Fruit fly (Drosophila melanogaster) whole organism, embryonic: ENCODE results near the gene CG5892.

Experiments used
- Abd-B ChIP-seq: fragments of 200-800 bp; sonication (Bioruptor generic); optimal IDR thresholded peaks from 2 replicates; lab custom pipeline; 2018; ENCODE audit warnings: missing biosample characterization, mild to moderate bottlenecking, missing genetic modification characterization, moderate library complexity
- Adf1 ChIP-seq: fragments of 200-800 bp; sonication (Bioruptor generic); IDR thresholded peaks from 2 replicates; pipeline ENCODE4 v1.3.6; 2022; ENCODE audit warnings: missing biosample characterization, missing genetic modification characterization
- Atf6 ChIP-seq: fragments of 200-800 bp; sonication (Bioruptor generic); IDR thresholded peaks from 2 replicates; pipeline ENCODE4 v1.3.6; 2022; ENCODE audit warnings: missing biosample characterization, missing genetic modification characterization
- Awh ChIP-seq: fragments of 200-800 bp; sonication (Bioruptor generic); IDR thresholded peaks from 2 replicates; pipeline ENCODE4, ENCODE4 v1.3.6; 2022; ENCODE audit warnings: missing biosample characterization, missing genetic modification characterization
- B-H2 ChIP-seq: fragments of 200-800 bp; sonication (Bioruptor generic); optimal IDR thresholded peaks from 2 replicates; lab custom pipeline; 2018; ENCODE audit warnings: missing biosample characterization, mild to moderate bottlenecking, missing genetic modification characterization
- BtbVII ChIP-seq: fragments of 200-800 bp; sonication (Bioruptor generic); optimal IDR thresholded peaks from 3 replicates; lab custom pipeline; 2017; ENCODE audit warnings: missing biosample characterization, mild to moderate bottlenecking, missing genetic modification characterization
- CG11093 ChIP-seq: fragments of 200-800 bp; sonication (Bioruptor generic); IDR thresholded peaks from 3 replicates; pipeline ENCODE4 v1.3.6; 2022; ENCODE audit warnings: missing biosample characterization, missing genetic modification characterization
- CG11398 ChIP-seq: fragments of 200-800 bp; sonication (Bioruptor generic); optimal IDR thresholded peaks from 2 replicates; lab custom pipeline; 2016; ENCODE audit warnings: missing biosample characterization, missing genetic modification characterization
- CG13123 ChIP-seq: fragments of 200-800 bp; sonication (Bioruptor generic); optimal IDR thresholded peaks from 2 replicates; lab custom pipeline; 2016; ENCODE audit warnings: missing biosample characterization, missing genetic modification characterization
- CG13624 ChIP-seq: fragments of 200-800 bp; sonication (Bioruptor generic); optimal IDR thresholded peaks from 2 replicates; lab custom pipeline; 2016; ENCODE audit warnings: missing biosample characterization, missing genetic modification characterization
- CG14667 ChIP-seq: fragments of 200-800 bp; sonication (Bioruptor generic); IDR thresholded peaks from 2 replicates; pipeline ENCODE4 v1.3.6; 2022; ENCODE audit warnings: missing biosample characterization, missing genetic modification characterization
- CG14965 ChIP-seq: fragments of 200-800 bp; sonication (Bioruptor generic); optimal IDR thresholded peaks from 2 replicates; lab custom pipeline; 2016; ENCODE audit warnings: missing biosample characterization, missing genetic modification characterization, borderline replicate concordance
- CG15601 ChIP-seq: fragments of 200-800 bp; sonication (Bioruptor generic); optimal IDR thresholded peaks from 3 replicates; lab custom pipeline; 2019; ENCODE audit warnings: missing biosample characterization, mild to moderate bottlenecking, missing genetic modification characterization, moderate library complexity
- CG16779 ChIP-seq: fragments of 200-800 bp; sonication (Bioruptor generic); IDR thresholded peaks from 2 replicates; pipeline ENCODE4 v1.3.6; 2022; ENCODE audit warnings: missing biosample characterization, missing genetic modification characterization
- CG17829 ChIP-seq: fragments of 200-800 bp; optimal IDR thresholded peaks from 2 replicates; lab custom pipeline; 2019; ENCODE audit warnings: missing biosample characterization, mild to moderate bottlenecking, missing genetic modification characterization, moderate library complexity
- CG2202 ChIP-seq: fragments of 200-800 bp; sonication (Bioruptor generic); optimal IDR thresholded peaks from 2 replicates; lab custom pipeline; 2018; ENCODE audit warnings: missing biosample characterization, mild to moderate bottlenecking, missing genetic modification characterization
- CG3065 ChIP-seq: fragments of 200-800 bp; sonication (Bioruptor generic); optimal IDR thresholded peaks from 2 replicates; lab custom pipeline; 2016; ENCODE audit warnings: missing biosample characterization, missing genetic modification characterization
- CG3847 ChIP-seq: fragments of 200-800 bp; sonication (Bioruptor generic); IDR thresholded peaks from 2 replicates; pipeline ENCODE4 v1.3.6; 2022; ENCODE audit warnings: missing biosample characterization, missing genetic modification characterization
- CG4404 ChIP-seq: fragments of 200-800 bp; sonication (Bioruptor generic); IDR thresholded peaks from 2 replicates; pipeline ENCODE4 v1.3.6; 2022; ENCODE audit warnings: missing biosample characterization, missing genetic modification characterization
- CG5180 ChIP-seq: fragments of 200-800 bp; sonication (Bioruptor generic); optimal IDR thresholded peaks from 3 replicates; lab custom pipeline; 2017; ENCODE audit warnings: missing biosample characterization, missing genetic modification characterization, mild to moderate bottlenecking, moderate library complexity, missing genetic modification reagents
- CG5953 ChIP-seq: fragments of 200-800 bp; sonication (Bioruptor generic); IDR thresholded peaks from 2 replicates; pipeline ENCODE4 v1.3.6; 2022; ENCODE audit warnings: missing biosample characterization, missing genetic modification characterization
- CG6175 ChIP-seq: fragments of 200-800 bp; sonication (Bioruptor generic); IDR thresholded peaks from 3 replicates; pipeline ENCODE4 v1.3.6; 2022; ENCODE audit warnings: missing biosample characterization, missing genetic modification characterization
- CG7928 ChIP-seq: fragments of 200-800 bp; sonication (Bioruptor generic); optimal IDR thresholded peaks from 2 replicates; lab custom pipeline; 2017; ENCODE audit warnings: missing biosample characterization, mild to moderate bottlenecking, missing genetic modification characterization
- CG9817 ChIP-seq: fragments of 200-800 bp; sonication (Bioruptor generic); optimal IDR thresholded peaks from 2 replicates; lab custom pipeline; 2018; ENCODE audit warnings: missing biosample characterization, mild to moderate bottlenecking, missing genetic modification characterization, moderate library complexity
- Chrac-16 ChIP-seq: fragments of 200-800 bp; sonication (Bioruptor generic); optimal IDR thresholded peaks from 3 replicates; lab custom pipeline; 2016; ENCODE audit warnings: missing biosample characterization, missing genetic modification characterization
- Elba2 ChIP-seq: fragments of 200-800 bp; sonication (Bioruptor generic); optimal IDR thresholded peaks from 3 replicates; lab custom pipeline; 2016; ENCODE audit warnings: missing biosample characterization, missing genetic modification characterization
- H15 ChIP-seq: fragments of 200-800 bp; sonication (Bioruptor generic); IDR thresholded peaks from 3 replicates; pipeline ENCODE4 v1.3.6; 2022; ENCODE audit warnings: missing biosample characterization, missing genetic modification characterization
- H2.0 ChIP-seq: fragments of 200-800 bp; sonication (Bioruptor generic); IDR thresholded peaks from 2 replicates; pipeline ENCODE4 v1.3.6; 2022; ENCODE audit warnings: missing biosample characterization, missing genetic modification characterization
- Hr3 ChIP-seq: fragments of 200-800 bp; sonication (Bioruptor generic); optimal IDR thresholded peaks from 3 replicates; lab custom pipeline; 2016; ENCODE audit warnings: missing biosample characterization, missing genetic modification characterization
- NK7.1 ChIP-seq: fragments of 200-800 bp; sonication (Bioruptor generic); optimal IDR thresholded peaks from 3 replicates; lab custom pipeline; 2016; ENCODE audit warnings: missing biosample characterization, missing genetic modification characterization
- Ssrp ChIP-seq: fragments of 200-800 bp; sonication (Bioruptor generic); optimal IDR thresholded peaks from 2 replicates; lab custom pipeline; 2018; ENCODE audit warnings: missing biosample characterization, mild to moderate bottlenecking, missing genetic modification characterization, moderate library complexity
- Tbp ChIP-seq: fragments of >200 bp; optimal IDR thresholded peaks from 2 replicates; lab custom pipeline; 2018; ENCODE audit warnings: missing biosample characterization, missing genetic modification characterization
- ash1 ChIP-seq: fragments of 200-800 bp; sonication (Bioruptor generic); optimal IDR thresholded peaks from 2 replicates; lab custom pipeline; 2018; ENCODE audit warnings: missing biosample characterization, mild to moderate bottlenecking, missing genetic modification characterization
- bbx ChIP-seq: fragments of 200-800 bp; sonication (Bioruptor generic); IDR thresholded peaks from 2 replicates; pipeline ENCODE4 v1.3.6; 2022; ENCODE audit warnings: missing biosample characterization, missing genetic modification characterization; ENCODE audit not compliant: partially characterized antibody
- bsh ChIP-seq, 2 experiments: fragments of 200-800 bp; sonication (Bioruptor generic); optimal IDR thresholded peaks; 2 replicates each; lab custom pipeline; 2017 to 2018; ENCODE audit warnings: mild to moderate bottlenecking in 2 of 2, missing biosample characterization in 2 of 2, missing genetic modification characterization in 2 of 2, moderate library complexity in 1 of 2
- cg ChIP-seq: fragments of 200-800 bp; sonication (Bioruptor generic); optimal IDR thresholded peaks from 3 replicates; lab custom pipeline; 2019; ENCODE audit warnings: missing biosample characterization, mild to moderate bottlenecking, missing genetic modification characterization, moderate library complexity
- crp ChIP-seq, 2 experiments: fragments of 200-800 bp; sonication (Bioruptor generic); optimal IDR thresholded peaks; 2 replicates in 1 of 2; 3 replicates in 1 of 2; lab custom pipeline; 2017; ENCODE audit warnings: missing biosample characterization in 2 of 2, missing genetic modification characterization in 2 of 2, mild to moderate bottlenecking in 1 of 2, moderate library complexity in 1 of 2
- dmrt11E ChIP-seq: fragments of 200-800 bp; sonication (Bioruptor generic); optimal IDR thresholded peaks from 3 replicates; lab custom pipeline; 2018; ENCODE audit warnings: missing biosample characterization, mild to moderate bottlenecking, missing genetic modification characterization, moderate library complexity
- dpn ChIP-seq, 2 experiments: fragments of 200-800 bp; sonication (Bioruptor generic); optimal IDR thresholded peaks; 3 replicates each; lab custom pipeline; 2016; ENCODE audit warnings: missing biosample characterization in 2 of 2, missing genetic modification characterization in 2 of 2
- mam ChIP-seq: fragments of 200-800 bp; sonication (Bioruptor generic); optimal IDR thresholded peaks from 3 replicates; lab custom pipeline; 2016; ENCODE audit warnings: missing biosample characterization, missing genetic modification characterization
- org-1 ChIP-seq: fragments of 200-800 bp; sonication (Bioruptor generic); optimal IDR thresholded peaks from 2 replicates; lab custom pipeline; 2017; ENCODE audit warnings: missing biosample characterization, missing genetic modification characterization
- prd ChIP-seq, 3 experiments: fragments of >200 bp in 2 of 3; fragments of 200-800 bp in 1 of 3; sonication (Bioruptor generic) in 1 of 3; optimal IDR thresholded peaks in 2 of 3; IDR thresholded peaks in 1 of 3; 2 replicates in 2 of 3; 3 replicates in 1 of 3; pipeline versions ENCODE4 v1.3.6 to Lab custom; 2017 to 2022; ENCODE audit warnings: missing biosample characterization in 1 of 3, missing genetic modification characterization in 1 of 3
- pros ChIP-seq: fragments of 200-800 bp; sonication (Bioruptor generic); optimal IDR thresholded peaks from 3 replicates; lab custom pipeline; 2019; ENCODE audit warnings: missing biosample characterization, mild to moderate bottlenecking, missing genetic modification characterization, moderate library complexity
- repo ChIP-seq: fragments of 200-800 bp; sonication (Bioruptor generic); optimal IDR thresholded peaks from 2 replicates; lab custom pipeline; 2016; ENCODE audit warnings: missing biosample characterization, missing genetic modification characterization
- sens-2 ChIP-seq: fragments of 200-800 bp; sonication (Bioruptor generic); IDR thresholded peaks from 2 replicates; pipeline ENCODE4 v1.3.6; 2022; ENCODE audit warnings: missing biosample characterization, missing genetic modification characterization
- slou ChIP-seq: fragments of 200-800 bp; sonication (Bioruptor generic); optimal IDR thresholded peaks from 3 replicates; lab custom pipeline; 2016; ENCODE audit warnings: missing biosample characterization, missing genetic modification characterization
- so ChIP-seq: fragments of 200-800 bp; sonication (Bioruptor generic); IDR thresholded peaks from 3 replicates; pipeline ENCODE4 v1.3.6; 2022; ENCODE audit warnings: missing biosample characterization, missing genetic modification characterization
- sr ChIP-seq: fragments of 200-800 bp; sonication (Bioruptor generic); IDR thresholded peaks from 3 replicates; pipeline ENCODE4 v1.3.6; 2022; ENCODE audit warnings: missing biosample characterization, missing genetic modification characterization
- vfl ChIP-seq: fragments of 200-800 bp; sonication (Bioruptor generic); optimal IDR thresholded peaks from 2 replicates; lab custom pipeline; 2016; ENCODE audit warnings: missing biosample characterization, missing genetic modification characterization

Gene CG5892

DNA sequence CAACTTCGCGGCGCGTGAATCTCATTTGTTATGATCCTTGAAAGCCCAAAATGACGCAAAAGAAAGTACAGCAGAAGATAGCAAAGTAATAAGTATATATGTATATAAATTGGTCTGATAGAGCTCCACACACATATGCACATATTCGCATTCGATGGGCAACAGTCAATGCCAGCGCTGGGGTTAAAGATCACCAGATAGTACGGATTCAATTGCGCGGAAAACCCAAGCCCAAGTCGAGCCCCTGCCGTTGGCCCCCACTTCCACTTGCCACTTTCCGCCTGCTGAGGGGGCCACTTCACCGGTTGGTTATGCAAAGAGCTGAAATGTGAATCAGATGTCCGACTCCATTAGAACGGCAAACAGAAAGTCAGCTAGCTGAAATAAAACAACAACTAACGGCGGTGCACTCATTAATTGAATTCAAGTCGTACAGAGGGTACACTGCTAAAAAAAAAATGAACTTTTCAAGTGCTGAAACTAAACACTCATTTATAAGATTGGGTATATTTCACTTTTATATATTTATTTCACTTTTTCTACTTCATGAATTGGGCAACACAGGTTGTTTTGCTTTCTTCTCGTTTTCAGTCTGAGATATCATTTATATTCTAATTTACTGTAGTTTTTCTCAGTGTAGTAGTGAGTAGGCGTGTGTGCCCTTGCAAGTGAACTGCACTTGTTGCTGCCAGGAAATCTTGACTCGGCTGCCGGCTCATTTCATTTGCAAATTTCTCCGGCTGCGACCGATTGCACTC lies 47.0 kb upstream of the CG5892 start (continued):
- no peak for TF ChIP-seq Abd-B (GFP tag; lab: Kevin White, UChicago)
- TF ChIP-seq H2.0 (GFP tag; lab: Robert Waterston, UW), result no peak
- no peak for TF ChIP-seq CG5180
- no peak for TF ChIP-seq CG14667 (GFP tag; lab: Robert Waterston, UW)
- TF ChIP-seq so (GFP tag; lab: Robert Waterston, UW), result peak; percentile 17; the same call in 1 of the 3 replicates
- TF ChIP-seq CG3065 (GFP tag; lab: Kevin White, UChicago), result no peak
- TF ChIP-seq CG11398, result no peak
- no peak for TF ChIP-seq Adf1
- no peak for TF ChIP-seq vfl (GFP tag; lab: Kevin White, UChicago)
- 0 out of 2 replicates have a peak, but pooled peaks have one; percentile 25 for TF ChIP-seq CG4404
- no peak for TF ChIP-seq CG13123 (GFP tag; lab: Kevin White, UChicago)
- TF ChIP-seq CG15601 (tag; lab: Kevin White, UChicago), result no peak
- TF ChIP-seq slou (GFP tag; lab: Kevin White, UChicago), result no peak
- no peak for TF ChIP-seq CG6175
- peak; percentile 46 for TF ChIP-seq dmrt11E (tag; lab: Kevin White, UChicago)
- no peak for TF ChIP-seq CG17829 (tag; lab: Kevin White, UChicago)
- TF ChIP-seq H15 (GFP tag; lab: Robert Waterston, UW), result 0 out of 3 replicates have a peak, but pooled peaks have one; percentile 12
- TF ChIP-seq mam (GFP tag; lab: Kevin White, UChicago), result no peak
- no peak for TF ChIP-seq Hr3 (GFP tag; lab: Kevin White, UChicago)
- TF ChIP-seq CG9817 (tag; lab: Kevin White, UChicago), result no peak
- TF ChIP-seq CG13624, result no peak
- no peak for TF ChIP-seq Atf6 (GFP tag; lab: Robert Waterston, UW)
- no peak for TF ChIP-seq B-H2 (GFP tag; lab: Kevin White, UChicago)
- TF ChIP-seq Tbp, result no peak
- no peak for TF ChIP-seq BtbVII (GFP tag; lab: Kevin White, UChicago)
- TF ChIP-seq CG7928 (GFP tag; lab: Kevin White, UChicago), result no peak
- TF ChIP-seq ash1 (GFP tag; lab: Kevin White, UChicago), result no peak
- TF ChIP-seq repo, result no peak
- no peak for TF ChIP-seq pros (GFP tag; lab: Kevin White, UChicago)
- TF ChIP-seq CG5953 (GFP tag; lab: Robert Waterston, UW), result no peak
- 0 out of 2 replicates have a peak, but pooled peaks have one; percentile 37 for TF ChIP-seq sens-2 (GFP tag; lab: Robert Waterston, UW)
- no peak for TF ChIP-seq prd (optimal IDR thresholded peaks at IDR 0.05; lab: Kevin White, UChicago)
- peak; percentile 56 for TF ChIP-seq prd (GFP tag; IDR thresholded peaks at IDR 0.05; lab: Robert Waterston, UW)
- no peak for TF ChIP-seq CG2202
- TF ChIP-seq Awh (GFP tag; lab: Robert Waterston, UW), result no peak
- no peak for TF ChIP-seq sr (GFP tag; lab: Robert Waterston, UW)
- TF ChIP-seq bsh (GFP tag; optimal IDR thresholded peaks at IDR 0.05; lab: Kevin White, UChicago), result peak in 1 of 2 experiments; percentile 40
- TF ChIP-seq bbx, result no peak
- TF ChIP-seq CG14965 (GFP tag; lab: Kevin White, UChicago), result no peak
- no peak for TF ChIP-seq Elba2 (GFP tag; lab: Kevin White, UChicago)
- TF ChIP-seq Chrac-16 (GFP tag; lab: Kevin White, UChicago), result no peak
- no peak for TF ChIP-seq cg
- TF ChIP-seq CG11093 (GFP tag; lab: Robert Waterston, UW), result no peak
- no peak for TF ChIP-seq NK7.1 (GFP tag; lab: Kevin White, UChicago)
- no peak for TF ChIP-seq CG16779
- TF ChIP-seq crp (GFP tag; optimal IDR thresholded peaks at IDR 0.05; lab: Kevin White, UChicago), result no peak
- TF ChIP-seq Ssrp (tag; lab: Kevin White, UChicago), result peak; percentile 5
- TF ChIP-seq CG3847 (GFP tag; lab: Robert Waterston, UW), result no peak
- no peak for TF ChIP-seq dpn (GFP tag; optimal IDR thresholded peaks at IDR 0.05; lab: Kevin White, UChicago)
- no peak for TF ChIP-seq org-1
